Worm (Caenorhabditis elegans) whole organism, L4 larva: Measurements from ENCODE around the gene mes-6.

Experiments
- F10B5.3 ChIP-seq: sonication (generic microtip); optimal IDR thresholded peaks from 2 replicates; lab custom pipeline; 2016; ENCODE audit warnings: mild to moderate bottlenecking, missing genetic modification characterization, missing compliant biosample characterization
- T20F7.1 ChIP-seq: fragments of 200-800 bp; sonication (Bioruptor generic); optimal IDR thresholded peaks from 2 replicates; lab custom pipeline; 2018; ENCODE audit warnings: mild to moderate bottlenecking, missing genetic modification characterization, missing compliant biosample characterization
- T26A8.4 ChIP-seq: fragments of 200-800 bp; sonication (Bioruptor generic); IDR thresholded peaks from 2 replicates; pipeline ENCODE4 v1.3.6; 2022; ENCODE audit warnings: missing genetic modification characterization, missing compliant biosample characterization
- Y75B8A.6 ChIP-seq: fragments of 200-800 bp; sonication (Bioruptor generic); IDR thresholded peaks from 2 replicates; pipeline ENCODE4 v1.3.6; 2022; ENCODE audit warnings: missing genetic modification reagents, missing genetic modification characterization, missing compliant biosample characterization
- aha-1 ChIP-seq: fragments of 150-350 bp; peaks from one replicate; lab custom pipeline; 2014; ENCODE audit warnings: missing biosample characterization, missing genetic modification characterization
- ceh-20 ChIP-seq: fragments of 200-800 bp; sonication (Bioruptor generic); IDR thresholded peaks from 2 replicates; pipeline ENCODE4 v1.3.6; 2022; ENCODE audit warnings: missing genetic modification reagents, missing genetic modification characterization, missing compliant biosample characterization
- ceh-82 ChIP-seq: sonication (generic microtip); optimal IDR thresholded peaks from 2 replicates; lab custom pipeline; 2017; ENCODE audit warnings: missing biosample characterization, missing genetic modification characterization
- ctbp-1 ChIP-seq: fragments of 200-800 bp; sonication (Bioruptor generic); IDR thresholded peaks from 2 replicates; pipeline ENCODE4 v1.3.6; 2022; ENCODE audit warnings: missing genetic modification reagents, missing genetic modification characterization, missing compliant biosample characterization
- daf-16 ChIP-seq, 3 experiments: sonication (generic microtip); optimal IDR thresholded peaks; 2 replicates each; lab custom pipeline; 2016 to 2017; ENCODE audit warnings: missing genetic modification characterization in 3 of 3, missing genetic modification reagents in 3 of 3, mild to moderate bottlenecking in 2 of 3, missing compliant biosample characterization in 2 of 3, missing biosample characterization in 1 of 3, moderate library complexity in 1 of 3
- daf-8 ChIP-seq: fragments of 200-800 bp; sonication (Bioruptor generic); IDR thresholded peaks from 2 replicates; pipeline ENCODE4 v1.3.6; 2022; ENCODE audit warnings: missing genetic modification characterization, missing compliant biosample characterization
- dpl-1 ChIP-seq: fragments of 150-350 bp; optimal IDR thresholded peaks from 2 replicates; lab custom pipeline; 2014; ENCODE audit warnings: missing biosample characterization, missing genetic modification reagents, missing genetic modification characterization
- duxl-1 ChIP-seq: sonication (generic microtip); optimal IDR thresholded peaks from 2 replicates; lab custom pipeline; 2016; ENCODE audit warnings: mild to moderate bottlenecking, missing genetic modification characterization, moderate library complexity, missing compliant biosample characterization; ENCODE audit not compliant: poor library complexity
- dve-1 ChIP-seq: sonication (generic microtip); optimal IDR thresholded peaks from 2 replicates; lab custom pipeline; 2017; ENCODE audit warnings: antibody characterized with exemption, mild to moderate bottlenecking, missing genetic modification characterization, missing compliant biosample characterization; ENCODE audit not compliant: insufficient read depth
- fos-1 ChIP-seq: fragments of 150-350 bp; optimal IDR thresholded peaks from 2 replicates; lab custom pipeline; 2014; ENCODE audit warnings: missing biosample characterization, missing genetic modification characterization
- gei-8 ChIP-seq: fragments of 200-800 bp; sonication (Bioruptor generic); optimal IDR thresholded peaks from 2 replicates; lab custom pipeline; 2018; ENCODE audit warnings: mild to moderate bottlenecking, missing genetic modification characterization, missing compliant biosample characterization
- hif-1 ChIP-seq, 2 experiments: sonication (generic microtip); optimal IDR thresholded peaks; 2 replicates each; lab custom pipeline; 2016 to 2017; ENCODE audit warnings: missing compliant biosample characterization in 2 of 2, missing genetic modification characterization in 2 of 2, missing genetic modification reagents in 2 of 2, missing genotype in 2 of 2, mild to moderate bottlenecking in 1 of 2
- hlh-11 ChIP-seq: fragments of 200-800 bp; sonication (Bioruptor generic); optimal IDR thresholded peaks from 2 replicates; lab custom pipeline; 2018; ENCODE audit warnings: mild to moderate bottlenecking, missing genetic modification characterization, missing compliant biosample characterization
- hmg-1.1 ChIP-seq: fragments of 200-800 bp; sonication (Bioruptor generic); IDR thresholded peaks from 2 replicates; pipeline ENCODE4 v1.3.6; 2022; ENCODE audit warnings: missing genetic modification reagents, missing genetic modification characterization, missing compliant biosample characterization
- lin-13 ChIP-seq: fragments of 150-350 bp; optimal IDR thresholded peaks from 2 replicates; lab custom pipeline; 2014; ENCODE audit warnings: missing biosample characterization, missing genetic modification reagents, missing genetic modification characterization
- lin-38 ChIP-seq: fragments of 200-800 bp; sonication (Bioruptor generic); IDR thresholded peaks from 2 replicates; pipeline ENCODE4 v1.3.6; 2022; ENCODE audit warnings: missing genetic modification reagents, missing genetic modification characterization, missing compliant biosample characterization
- lsy-2 ChIP-seq, 2 experiments: fragments of 150-350 bp in 1 of 2; sonication (generic microtip) in 1 of 2; optimal IDR thresholded peaks; 2 replicates each; lab custom pipeline; 2014 to 2017; ENCODE audit warnings: missing biosample characterization in 2 of 2, missing genetic modification characterization in 2 of 2
- madf-9 ChIP-seq: fragments of 200-800 bp; sonication (Bioruptor generic); conservative IDR thresholded peaks from 2 replicates; pipeline ENCODE4 v1.3.6; 2022; ENCODE audit warnings: missing genetic modification reagents, missing genetic modification characterization, missing compliant biosample characterization
- mdl-1 ChIP-seq, 2 experiments: fragments of 150-350 bp in 1 of 2; sonication (generic microtip) in 1 of 2; optimal IDR thresholded peaks; 2 replicates each; lab custom pipeline; 2014 to 2017; ENCODE audit warnings: missing biosample characterization in 2 of 2, missing genetic modification characterization in 2 of 2
- mdt-29 ChIP-seq: fragments of 200-800 bp; sonication (Bioruptor generic); IDR thresholded peaks from 2 replicates; pipeline ENCODE4 v1.3.6; 2022; ENCODE audit warnings: missing genetic modification reagents, missing genetic modification characterization, missing compliant biosample characterization
- mep-1 ChIP-seq: fragments of 150-350 bp; sonication (generic microtip); optimal IDR thresholded peaks from 3 replicates; lab custom pipeline; 2014; ENCODE audit warnings: missing biosample characterization, missing genetic modification characterization
- mes-2 ChIP-seq: sonication (generic microtip); optimal IDR thresholded peaks from 2 replicates; lab custom pipeline; 2016; ENCODE audit warnings: missing genotype, mild to moderate bottlenecking, missing genetic modification characterization, missing compliant biosample characterization; ENCODE audit not compliant: poor library complexity, severe bottlenecking
- mxl-2 ChIP-seq: fragments of 200-800 bp; sonication (Bioruptor generic); conservative IDR thresholded peaks from 2 replicates; pipeline ENCODE4 v1.3.6; 2022; ENCODE audit warnings: missing genetic modification reagents, missing genetic modification characterization, missing compliant biosample characterization
- mxl-3 ChIP-seq: fragments of 200-800 bp; sonication (Bioruptor generic); optimal IDR thresholded peaks from 2 replicates; lab custom pipeline; 2018; ENCODE audit warnings: mild to moderate bottlenecking, missing genetic modification characterization, missing compliant biosample characterization
- nhr-10 ChIP-seq: fragments of 150-350 bp; optimal IDR thresholded peaks from 2 replicates; lab custom pipeline; 2014; ENCODE audit warnings: missing biosample characterization, missing genetic modification characterization
- nhr-102 ChIP-seq: sonication (generic microtip); optimal IDR thresholded peaks from 2 replicates; lab custom pipeline; 2016; ENCODE audit warnings: mild to moderate bottlenecking, missing genetic modification characterization, moderate library complexity, missing compliant biosample characterization
- nhr-11 ChIP-seq: fragments of 150-350 bp; optimal IDR thresholded peaks from 2 replicates; lab custom pipeline; 2014; ENCODE audit warnings: missing biosample characterization, missing genetic modification characterization
- nhr-237 ChIP-seq: sonication (generic microtip); optimal IDR thresholded peaks from 2 replicates; lab custom pipeline; 2017; ENCODE audit warnings: missing biosample characterization, missing genetic modification characterization
- nhr-25 ChIP-seq: sonication (generic microtip); optimal IDR thresholded peaks from 2 replicates; lab custom pipeline; 2017; ENCODE audit warnings: missing genetic modification characterization, mild to moderate bottlenecking, missing compliant biosample characterization, antibody characterized with exemption, moderate library complexity, borderline replicate concordance; ENCODE audit not compliant: insufficient read depth
- nhr-28 ChIP-seq: fragments of 150-350 bp; optimal IDR thresholded peaks from 2 replicates; lab custom pipeline; 2014; ENCODE audit warnings: missing biosample characterization, missing genetic modification characterization
- nhr-41 ChIP-seq: fragments of 200-800 bp; sonication (Bioruptor generic); IDR thresholded peaks from 2 replicates; pipeline ENCODE4 v1.3.6; 2022; ENCODE audit warnings: missing genetic modification reagents, missing genetic modification characterization, missing compliant biosample characterization
- nhr-6 ChIP-seq: fragments of 150-350 bp; optimal IDR thresholded peaks from 2 replicates; lab custom pipeline; 2014; ENCODE audit warnings: missing biosample characterization, missing genetic modification characterization
- pha-4 ChIP-seq, 2 experiments: fragments of 150-350 bp in 1 of 2; fragments of 200-800 bp in 1 of 2; sonication (Bioruptor generic) in 1 of 2; IDR thresholded peaks in 1 of 2; optimal IDR thresholded peaks in 1 of 2; 2 replicates each; pipeline versions ENCODE4 v1.3.6 to Lab custom; 2014 to 2022; ENCODE audit warnings: missing genetic modification characterization in 2 of 2, missing genetic modification reagents in 2 of 2, missing biosample characterization in 1 of 2, missing compliant biosample characterization in 1 of 2
- php-3 ChIP-seq: fragments of 200-800 bp; sonication (Bioruptor generic); IDR thresholded peaks from 2 replicates; pipeline ENCODE4 v1.3.6; 2022; ENCODE audit warnings: missing genetic modification reagents, missing genetic modification characterization, missing compliant biosample characterization
- pqm-1 ChIP-seq: sonication (generic microtip); optimal IDR thresholded peaks from 2 replicates; lab custom pipeline; 2017; ENCODE audit warnings: missing biosample characterization, missing genetic modification characterization
- rbr-2 ChIP-seq: sonication (generic microtip); optimal IDR thresholded peaks from 2 replicates; lab custom pipeline; 2016; ENCODE audit warnings: missing genotype, missing genetic modification characterization, missing compliant biosample characterization
- saeg-2 ChIP-seq: fragments of 200-800 bp; sonication (Bioruptor generic); IDR thresholded peaks from 2 replicates; pipeline ENCODE4 v1.3.6; 2022; ENCODE audit warnings: missing genetic modification reagents, missing genetic modification characterization, missing compliant biosample characterization
- sdz-12 ChIP-seq: fragments of 200-800 bp; sonication (Bioruptor generic); optimal IDR thresholded peaks from 2 replicates; lab custom pipeline; 2018; ENCODE audit warnings: mild to moderate bottlenecking, missing genetic modification characterization, missing compliant biosample characterization
- spr-1 ChIP-seq: sonication (generic microtip); optimal IDR thresholded peaks from 2 replicates; lab custom pipeline; 2016; ENCODE audit warnings: mild to moderate bottlenecking, missing genetic modification characterization, missing compliant biosample characterization
- unc-130 ChIP-seq: sonication (generic microtip); optimal IDR thresholded peaks from 2 replicates; lab custom pipeline; 2016; ENCODE audit warnings: missing genetic modification reagents, missing genetic modification characterization, missing compliant biosample characterization
- unc-39 ChIP-seq: sonication (generic microtip); optimal IDR thresholded peaks from 2 replicates; lab custom pipeline; 2017; ENCODE audit warnings: missing biosample characterization, missing genetic modification characterization
- unc-62 ChIP-seq, 3 experiments: fragments of 150-350 bp in 1 of 3; sonication (generic microtip); optimal IDR thresholded peaks in 2 of 3; peaks in 1 of 3; 1 replicate in 1 of 3; 2 replicates in 2 of 3; lab custom pipeline; 2014 to 2017; ENCODE audit warnings: missing biosample characterization in 3 of 3, missing genetic modification characterization in 3 of 3, missing genetic modification reagents in 3 of 3, missing genotype in 1 of 3
- zfp-3 ChIP-seq: fragments of 200-800 bp; sonication (Bioruptor generic); conservative IDR thresholded peaks from 2 replicates; pipeline ENCODE4 v1.3.6; 2022; ENCODE audit warnings: missing genetic modification reagents, missing genetic modification characterization, missing compliant biosample characterization
- ztf-7 ChIP-seq: fragments of 150-350 bp; optimal IDR thresholded peaks from 2 replicates; lab custom pipeline; 2014; ENCODE audit warnings: missing biosample characterization, missing genetic modification characterization

Gene mes-6

ce11 chrIV:8527598-8528012 lies 16.5 kb downstream of the mes-6 start (continued):
- TF ChIP-seq dpl-1 (GFP tag; lab: Kevin White, UChicago): peak; percentile 60
- TF ChIP-seq unc-39 (tag; lab: Kevin White, UChicago): no peak
- TF ChIP-seq mxl-3 (GFP tag; lab: Kevin White, UChicago): peak; percentile 92
- peak; percentile 87 for TF ChIP-seq spr-1 (tag; lab: Kevin White, UChicago)
- peak; percentile 80 to 91 for TF ChIP-seq hif-1 (tag; optimal IDR thresholded peaks at IDR 0.05; lab: Kevin White, UChicago)
- peak; percentile 100 for TF ChIP-seq hlh-11
- peak; percentile 99 for TF ChIP-seq dve-1 (tag; lab: Kevin White, UChicago)
- peak; percentile 52; the same call in 1 of the 2 replicates for TF ChIP-seq zfp-3 (GFP tag; lab: Robert Waterston, UW)
- TF ChIP-seq duxl-1 (tag; lab: Kevin White, UChicago): peak; percentile 7
- TF ChIP-seq aha-1: peak; percentile 99
- no peak for TF ChIP-seq sdz-12 (GFP tag; lab: Kevin White, UChicago)
- peak; percentile 95 for TF ChIP-seq nhr-11
- peak; percentile 48 for TF ChIP-seq mes-2 (tag; lab: Kevin White, UChicago)
- TF ChIP-seq F10B5.3: no peak
- TF ChIP-seq unc-62 (GFP tag; optimal IDR thresholded peaks at IDR 0.05 in 1 of 2; lab: Kevin White, UChicago): peak in 1 of 2 experiments; percentile 69
- peak; percentile 47 for TF ChIP-seq unc-62 (tag; optimal IDR thresholded peaks at IDR 0.05; lab: Kevin White, UChicago)
- TF ChIP-seq nhr-25 (tag; lab: Kevin White, UChicago): no peak
- peak; percentile 81 for TF ChIP-seq T26A8.4 (GFP tag; lab: Robert Waterston, UW)
- no peak for TF ChIP-seq daf-8 (GFP tag; lab: Robert Waterston, UW)
- peak; percentile 96 for TF ChIP-seq php-3
- TF ChIP-seq ceh-20 (GFP tag; lab: Robert Waterston, UW): peak; percentile 87
- peak; percentile 84 for TF ChIP-seq T20F7.1 (GFP tag; lab: Kevin White, UChicago)
- TF ChIP-seq unc-130 (GFP tag; lab: Kevin White, UChicago): no peak
- peak; percentile 34; the same call in 1 of the 2 replicates for TF ChIP-seq lin-38 (GFP tag; lab: Robert Waterston, UW)
- TF ChIP-seq hmg-1.1 (GFP tag; lab: Robert Waterston, UW): peak; percentile 55
- TF ChIP-seq gei-8 (GFP tag; lab: Kevin White, UChicago): peak; percentile 99
- TF ChIP-seq lsy-2 (tag; optimal IDR thresholded peaks at IDR 0.05; lab: Kevin White, UChicago): peak; percentile 75 to 84
- no peak for TF ChIP-seq fos-1
- TF ChIP-seq mxl-2 (GFP tag; lab: Robert Waterston, UW): peak; percentile 84
- TF ChIP-seq rbr-2 (tag; lab: Kevin White, UChicago): peak; percentile 34
- peak; percentile 97 to 99 for TF ChIP-seq daf-16 (GFP tag; optimal IDR thresholded peaks at IDR 0.05; lab: Kevin White, UChicago)
- TF ChIP-seq daf-16 (tag; optimal IDR thresholded peaks at IDR 0.05; lab: Kevin White, UChicago): peak; percentile 98
- TF ChIP-seq ztf-7: peak; percentile 70
- TF ChIP-seq Y75B8A.6 (GFP tag; lab: Robert Waterston, UW): 0 out of 2 replicates have a peak, but pooled peaks have one; percentile 17
- peak; percentile 93 for TF ChIP-seq pqm-1 (tag; lab: Kevin White, UChicago)
- peak; percentile 81 for TF ChIP-seq mep-1 (tag; lab: Kevin White, UChicago)
- peak; percentile 75 for TF ChIP-seq pha-4 (GFP tag; IDR thresholded peaks at IDR 0.05; lab: Robert Waterston, UW)
- TF ChIP-seq pha-4 (tag; optimal IDR thresholded peaks at IDR 0.05; lab: Kevin White, UChicago): no peak
- TF ChIP-seq mdt-29 (GFP tag; lab: Robert Waterston, UW): peak; percentile 89
- TF ChIP-seq lin-13 (GFP tag; lab: Kevin White, UChicago): peak; percentile 83
- TF ChIP-seq mdl-1 (tag; optimal IDR thresholded peaks at IDR 0.05; lab: Kevin White, UChicago): peak; percentile 79 to 95
- TF ChIP-seq nhr-10: peak; percentile 92
- no peak for TF ChIP-seq nhr-237 (tag; lab: Kevin White, UChicago)
- peak; percentile 96 for TF ChIP-seq saeg-2 (GFP tag; lab: Robert Waterston, UW)
- 0 out of 2 replicates have a peak, but pooled peaks have one; percentile 42 for TF ChIP-seq ctbp-1 (GFP tag; lab: Robert Waterston, UW)
- TF ChIP-seq nhr-6: peak; percentile 75
- TF ChIP-seq nhr-41: 0 out of 2 replicates have a peak, but pooled peaks have one; percentile 73
- TF ChIP-seq nhr-102 (tag; lab: Kevin White, UChicago): peak; percentile 97
- no peak for TF ChIP-seq ceh-82
- TF ChIP-seq madf-9 (GFP tag; lab: Robert Waterston, UW): 0 out of 2 replicates have a peak, but pooled peaks have one; percentile 3
- TF ChIP-seq nhr-28: peak; percentile 99
